Worm (Caenorhabditis elegans) whole organism, young adult: ENCODE results near the gene C52A11.3.

Source experiments
- D2030.7 ChIP-seq: fragments of 200-800 bp; sonication (Bioruptor generic); IDR thresholded peaks from 2 replicates; pipeline ENCODE4 v1.3.6; 2022; ENCODE audit warnings: missing genetic modification reagents, missing genetic modification characterization, missing compliant biosample characterization
- F22D6.2 ChIP-seq: sonication (generic microtip); optimal IDR thresholded peaks from 2 replicates; lab custom pipeline; 2016; ENCODE audit warnings: mild to moderate bottlenecking, missing genetic modification characterization, missing compliant biosample characterization
- F33H1.4 ChIP-seq: fragments of 200-800 bp; sonication (Bioruptor generic); IDR thresholded peaks from 2 replicates; pipeline ENCODE4 v1.3.6; 2022; ENCODE audit warnings: missing genetic modification reagents, missing genetic modification characterization, missing compliant biosample characterization
- F49E8.2 ChIP-seq: sonication (generic microtip); optimal IDR thresholded peaks from 3 replicates; lab custom pipeline; 2017; ENCODE audit warnings: missing genetic modification characterization, mild to moderate bottlenecking, missing compliant biosample characterization, antibody characterized with exemption, moderate library complexity; ENCODE audit not compliant: insufficient read depth
- F52B5.7 ChIP-seq: sonication (generic microtip); optimal IDR thresholded peaks from 2 replicates; lab custom pipeline; 2016; ENCODE audit warnings: mild to moderate bottlenecking, missing genetic modification characterization, missing compliant biosample characterization
- F57A8.1 ChIP-seq: fragments of 200-800 bp; sonication (Bioruptor generic); optimal IDR thresholded peaks from 2 replicates; lab custom pipeline; 2018; ENCODE audit warnings: mild to moderate bottlenecking, missing genetic modification characterization, moderate library complexity, missing compliant biosample characterization
- F57C9.4 ChIP-seq: sonication (generic microtip); optimal IDR thresholded peaks from 2 replicates; lab custom pipeline; 2017; ENCODE audit warnings: mild to moderate bottlenecking, missing genetic modification characterization, missing compliant biosample characterization
- Y53G8AR.9 ChIP-seq: fragments of 200-800 bp; sonication (Bioruptor generic); conservative IDR thresholded peaks from 2 replicates; pipeline ENCODE4 v1.3.6; 2022; ENCODE audit warnings: missing genetic modification reagents, missing genetic modification characterization, missing compliant biosample characterization
- aptf-3 ChIP-seq: fragments of 200-800 bp; sonication (Bioruptor generic); IDR thresholded peaks from 2 replicates; pipeline ENCODE4 v1.3.6; 2022; ENCODE audit warnings: missing genetic modification characterization, missing compliant biosample characterization
- atf-7 ChIP-seq: sonication (generic microtip); optimal IDR thresholded peaks from 2 replicates; lab custom pipeline; 2017; ENCODE audit warnings: mild to moderate bottlenecking, missing genetic modification characterization, missing compliant biosample characterization
- attf-5 ChIP-seq: fragments of 200-800 bp; sonication (Bioruptor generic); optimal IDR thresholded peaks from 2 replicates; lab custom pipeline; 2018; ENCODE audit warnings: mild to moderate bottlenecking, missing genetic modification characterization, missing compliant biosample characterization
- ceh-91 ChIP-seq: fragments of 200-800 bp; sonication (Bioruptor generic); IDR thresholded peaks from 2 replicates; pipeline ENCODE4 v1.3.6; 2022; ENCODE audit warnings: missing genetic modification reagents, missing genetic modification characterization, missing compliant biosample characterization
- chd-7 ChIP-seq: sonication (generic microtip); optimal IDR thresholded peaks from 2 replicates; lab custom pipeline; 2016; ENCODE audit warnings: mild to moderate bottlenecking, missing genetic modification characterization, moderate library complexity, missing compliant biosample characterization
- dpl-1 ChIP-seq: fragments of 150-350 bp; optimal IDR thresholded peaks from 2 replicates; lab custom pipeline; 2014; ENCODE audit warnings: missing biosample characterization, missing genetic modification reagents, missing genetic modification characterization
- efl-1 ChIP-seq: fragments of 150-350 bp; optimal IDR thresholded peaks from 2 replicates; lab custom pipeline; 2014; ENCODE audit warnings: missing biosample characterization, missing genetic modification reagents, missing genetic modification characterization
- him-1 ChIP-seq: sonication (generic microtip); optimal IDR thresholded peaks from 2 replicates; lab custom pipeline; 2016; ENCODE audit warnings: missing genotype, missing genetic modification reagents, missing genetic modification characterization, missing compliant biosample characterization
- hrde-1 ChIP-seq: sonication (generic microtip); optimal IDR thresholded peaks from 2 replicates; lab custom pipeline; 2016; ENCODE audit warnings: missing genetic modification characterization, mild to moderate bottlenecking, missing compliant biosample characterization, moderate library complexity, missing genotype, missing genetic modification reagents, borderline replicate concordance
- lin-35 ChIP-seq, 3 experiments: fragments of 150-350 bp in 2 of 3; sonication (generic microtip) in 1 of 3; optimal IDR thresholded peaks; 2 replicates each; lab custom pipeline; 2014 to 2018; ENCODE audit warnings: missing biosample characterization in 3 of 3, missing genetic modification characterization in 3 of 3, missing genetic modification reagents in 3 of 3
- lsl-1 ChIP-seq: fragments of 200-800 bp; sonication (Bioruptor generic); optimal IDR thresholded peaks from 2 replicates; lab custom pipeline; 2018; ENCODE audit warnings: mild to moderate bottlenecking, missing genetic modification characterization, moderate library complexity, missing compliant biosample characterization
- madf-6 ChIP-seq: fragments of 200-800 bp; sonication (Bioruptor generic); IDR thresholded peaks from 2 replicates; pipeline ENCODE4 v1.3.6; 2022; ENCODE audit warnings: missing genetic modification reagents, missing genetic modification characterization, missing compliant biosample characterization
- madf-8 ChIP-seq: fragments of 200-800 bp; sonication (Bioruptor generic); conservative IDR thresholded peaks from 2 replicates; pipeline ENCODE4 v1.3.6; 2022; ENCODE audit warnings: missing genetic modification reagents, missing genetic modification characterization, missing compliant biosample characterization
- mcd-1 ChIP-seq: fragments of 200-800 bp; sonication (Bioruptor generic); IDR thresholded peaks from 2 replicates; pipeline ENCODE4 v1.3.6; 2022; ENCODE audit warnings: missing genetic modification reagents, missing genetic modification characterization, missing compliant biosample characterization
- nfya-1 ChIP-seq: sonication (generic microtip); optimal IDR thresholded peaks from 2 replicates; lab custom pipeline; 2017; ENCODE audit warnings: antibody characterized with exemption, missing compliant biosample characterization, missing genetic modification characterization, borderline replicate concordance; ENCODE audit not compliant: insufficient read depth
- nhr-179 ChIP-seq: sonication (generic microtip); optimal IDR thresholded peaks from 2 replicates; lab custom pipeline; 2016; ENCODE audit warnings: mild to moderate bottlenecking, missing genetic modification characterization, missing compliant biosample characterization
- nhr-80 ChIP-seq: sonication (generic microtip); optimal IDR thresholded peaks from 2 replicates; lab custom pipeline; 2016; ENCODE audit warnings: missing genetic modification characterization, missing compliant biosample characterization
- pha-4 ChIP-seq: fragments of 150-350 bp; sonication (generic microtip); optimal IDR thresholded peaks from 2 replicates; lab custom pipeline; 2014; ENCODE audit warnings: missing biosample characterization, missing genetic modification reagents, missing genetic modification characterization
- rcor-1 ChIP-seq: fragments of 200-800 bp; sonication (Bioruptor generic); IDR thresholded peaks from 2 replicates; pipeline ENCODE4 v1.3.6; 2022; ENCODE audit warnings: missing genetic modification reagents, missing genetic modification characterization, missing compliant biosample characterization
- rpc-1 ChIP-seq, 2 experiments: fragments of 150-350 bp in 1 of 2; sonication (generic microtip) in 1 of 2; optimal IDR thresholded peaks; 2 replicates each; lab custom pipeline; 2014 to 2018; ENCODE audit warnings: missing biosample characterization in 1 of 2, missing genetic modification characterization in 1 of 2, missing genetic modification reagents in 1 of 2, missing genotype in 1 of 2
- sea-2 ChIP-seq: fragments of 200-800 bp; sonication (Bioruptor generic); IDR thresholded peaks from 2 replicates; pipeline ENCODE4 v1.3.6; 2022; ENCODE audit warnings: missing genetic modification characterization, missing compliant biosample characterization
- snpc-1.1 ChIP-seq: sonication (generic microtip); optimal IDR thresholded peaks from 2 replicates; lab custom pipeline; 2017; ENCODE audit warnings: missing genetic modification characterization, mild to moderate bottlenecking, missing compliant biosample characterization, antibody characterized with exemption, moderate library complexity, missing genotype, missing genetic modification reagents; ENCODE audit not compliant: insufficient read depth
- snpc-4 ChIP-seq, 5 experiments: fragments of 150-350 bp in 1 of 5; sonication (generic microtip) in 4 of 5; optimal IDR thresholded peaks; 2 replicates each; lab custom pipeline; 2014 to 2018; ENCODE audit warnings: missing genetic modification characterization in 5 of 5, missing biosample characterization in 3 of 5, antibody characterized with exemption in 2 of 5, mild to moderate bottlenecking in 2 of 5, missing compliant biosample characterization in 2 of 5, missing genotype in 2 of 5, moderate library complexity in 2 of 5, missing genetic modification reagents in 1 of 5
- tlf-1 ChIP-seq: fragments of 200-800 bp; sonication (Bioruptor generic); optimal IDR thresholded peaks from 2 replicates; lab custom pipeline; 2018; ENCODE audit warnings: mild to moderate bottlenecking, missing genetic modification characterization, missing compliant biosample characterization
- xnd-1 ChIP-seq: sonication (generic microtip); optimal IDR thresholded peaks from 2 replicates; lab custom pipeline; 2016; ENCODE audit warnings: missing genotype, missing genetic modification reagents, missing genetic modification characterization, missing compliant biosample characterization
- zfh-2 ChIP-seq: fragments of 200-800 bp; sonication (Bioruptor generic); conservative IDR thresholded peaks from 2 replicates; pipeline ENCODE4 v1.3.6; 2022; ENCODE audit warnings: missing genetic modification reagents, missing genetic modification characterization, missing compliant biosample characterization

C52A11.3 gene

ce11 chrII:10767977-10768376, 30.8 kb downstream of the C52A11.3 start:
- TF ChIP-seq chd-7 (tag; lab: Kevin White, UChicago): no peak
- TF ChIP-seq snpc-1.1 (tag; lab: Kevin White, UChicago): peak; percentile 65
- no peak for TF ChIP-seq snpc-4 (GFP tag; optimal IDR thresholded peaks at IDR 0.05; lab: Kevin White, UChicago)
- TF ChIP-seq snpc-4 (tag; optimal IDR thresholded peaks at IDR 0.05; lab: Kevin White, UChicago): peak in 2 of 4 experiments; percentile 29 to 57

DNA sequence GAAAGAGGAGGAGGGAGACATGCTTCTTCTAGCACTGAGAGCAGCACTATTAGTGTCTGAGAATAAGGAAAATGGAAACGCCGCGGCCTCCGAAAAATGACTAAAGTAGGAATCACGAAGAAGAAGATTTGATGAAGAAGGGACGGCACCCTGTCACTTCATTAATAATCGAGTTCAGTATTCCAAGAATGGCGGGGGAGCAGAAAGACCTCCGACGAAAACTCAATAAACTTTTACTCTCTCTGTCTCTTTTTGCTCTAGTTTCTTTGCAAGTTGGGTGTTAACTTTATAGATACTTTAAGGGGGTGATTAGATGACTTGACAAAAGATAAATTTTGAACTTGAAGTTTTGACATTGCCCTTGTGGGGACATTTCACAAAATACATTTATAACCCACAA, 32.1 kb downstream of the C52A11.3 start:
- TF ChIP-seq atf-7 (tag; lab: Kevin White, UChicago) (no peak), zfh-2 (GFP tag; lab: Robert Waterston, UW) (peak; percentile 48; the same call in 1 of the 2 replicates)

- TF ChIP-seq nhr-80 (tag; lab: Kevin White, UChicago): no peak
- peak; percentile 51 for TF ChIP-seq hrde-1 (tag; lab: Kevin White, UChicago)
- TF ChIP-seq rpc-1 (optimal IDR thresholded peaks at IDR 0.05; lab: Kevin White, UChicago): no peak
- no peak for TF ChIP-seq rpc-1 (tag; optimal IDR thresholded peaks at IDR 0.05; lab: Kevin White, UChicago)
- TF ChIP-seq attf-5 (GFP tag; lab: Kevin White, UChicago): no peak
- TF ChIP-seq xnd-1: peak; percentile 9
These were observed 40.9 kb downstream of the C52A11.3 start, which contains the start of gene mpz-1 for ce11 chrII:10778026-10778425. Gene mpz-1, minus strand, starts transcription at chrII:10778126.

DNA sequence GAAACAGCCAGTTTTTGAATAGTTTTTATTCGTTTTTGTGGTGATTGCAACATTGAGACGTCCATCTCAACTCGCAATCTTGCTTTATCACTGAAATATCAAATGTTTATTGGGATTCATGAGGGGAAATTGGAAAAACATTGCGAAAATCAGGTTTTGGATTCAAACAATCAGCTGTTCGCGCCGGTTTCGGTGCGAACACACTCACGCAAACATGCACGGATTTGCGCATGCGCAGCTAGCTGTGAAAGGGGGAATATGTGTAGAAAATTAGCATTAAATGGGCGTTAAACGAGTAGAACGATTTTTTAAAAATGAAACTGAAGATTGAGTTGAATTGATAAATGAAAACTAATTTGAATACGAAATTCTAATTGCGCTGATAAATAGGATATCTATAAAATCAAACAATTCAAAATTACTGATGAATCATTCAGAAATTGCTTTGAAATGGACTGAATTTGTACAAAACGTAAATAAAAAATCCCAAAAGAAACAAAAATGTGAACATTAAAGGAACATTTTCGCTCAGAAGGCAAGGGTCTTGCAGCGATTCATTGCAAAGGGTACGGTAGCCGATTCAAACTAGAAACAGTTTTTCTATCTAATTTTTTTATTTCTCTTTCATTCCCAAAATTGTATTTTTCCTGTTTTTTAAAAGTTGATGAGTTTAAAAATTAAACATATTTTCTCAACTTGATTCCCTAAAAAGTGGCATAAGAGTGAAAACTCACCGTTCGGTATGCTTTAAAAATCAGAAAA, 46.2 kb downstream of the C52A11.3 start, which contains the start of gene ect-2:
ect-2 (minus strand) TSS at position 762 of the 762 bp plus-strand sequence.
- 0 out of 2 replicates have a peak, but pooled peaks have one; percentile 34 for TF ChIP-seq ceh-91 (GFP tag; lab: Robert Waterston, UW)
- 0 out of 2 replicates have a peak, but pooled peaks have one; percentile 8 for TF ChIP-seq mcd-1 (GFP tag; lab: Robert Waterston, UW)
- 0 out of 2 replicates have a peak, but pooled peaks have one; percentile 14 for TF ChIP-seq rcor-1 (GFP tag; lab: Robert Waterston, UW)
- peak; percentile 92 for TF ChIP-seq madf-6
- no peak for TF ChIP-seq tlf-1 (GFP tag; lab: Kevin White, UChicago)
- TF ChIP-seq F52B5.7 (tag; lab: Kevin White, UChicago): no peak
- TF ChIP-seq lin-35 (GFP tag; optimal IDR thresholded peaks at IDR 0.05; lab: Kevin White, UChicago): peak in 1 of 3 experiments; percentile 9
- TF ChIP-seq lsl-1: peak; percentile 93
- no peak for TF ChIP-seq sea-2 (GFP tag; lab: Robert Waterston, UW)
- TF ChIP-seq nhr-80 (tag; lab: Kevin White, UChicago): no peak
- no peak for TF ChIP-seq pha-4 (tag; lab: Kevin White, UChicago)
- TF ChIP-seq aptf-3 (GFP tag; lab: Robert Waterston, UW): no peak
- TF ChIP-seq madf-8: peak; percentile 77
- no peak for TF ChIP-seq F22D6.2
- no peak for TF ChIP-seq F57A8.1
- no peak for TF ChIP-seq Y53G8AR.9 (GFP tag; lab: Robert Waterston, UW)
- TF ChIP-seq dpl-1 (GFP tag; lab: Kevin White, UChicago): peak; percentile 50
- TF ChIP-seq D2030.7 (GFP tag; lab: Robert Waterston, UW): peak; percentile 60
- TF ChIP-seq efl-1: peak; percentile 55
- TF ChIP-seq F49E8.2 (tag; lab: Kevin White, UChicago): peak; percentile 25
- peak; percentile 90 for TF ChIP-seq F33H1.4 (GFP tag; lab: Robert Waterston, UW)
- no peak for TF ChIP-seq nfya-1
- peak; percentile 23 for TF ChIP-seq him-1 (tag; lab: Kevin White, UChicago)
- TF ChIP-seq F57C9.4 (tag; lab: Kevin White, UChicago): no peak
- peak; percentile 73 for TF ChIP-seq xnd-1
- TF ChIP-seq nhr-179: no peak
